ENCODE assay signal across 1 fruit fly cellular context in the genomic region with DNA sequence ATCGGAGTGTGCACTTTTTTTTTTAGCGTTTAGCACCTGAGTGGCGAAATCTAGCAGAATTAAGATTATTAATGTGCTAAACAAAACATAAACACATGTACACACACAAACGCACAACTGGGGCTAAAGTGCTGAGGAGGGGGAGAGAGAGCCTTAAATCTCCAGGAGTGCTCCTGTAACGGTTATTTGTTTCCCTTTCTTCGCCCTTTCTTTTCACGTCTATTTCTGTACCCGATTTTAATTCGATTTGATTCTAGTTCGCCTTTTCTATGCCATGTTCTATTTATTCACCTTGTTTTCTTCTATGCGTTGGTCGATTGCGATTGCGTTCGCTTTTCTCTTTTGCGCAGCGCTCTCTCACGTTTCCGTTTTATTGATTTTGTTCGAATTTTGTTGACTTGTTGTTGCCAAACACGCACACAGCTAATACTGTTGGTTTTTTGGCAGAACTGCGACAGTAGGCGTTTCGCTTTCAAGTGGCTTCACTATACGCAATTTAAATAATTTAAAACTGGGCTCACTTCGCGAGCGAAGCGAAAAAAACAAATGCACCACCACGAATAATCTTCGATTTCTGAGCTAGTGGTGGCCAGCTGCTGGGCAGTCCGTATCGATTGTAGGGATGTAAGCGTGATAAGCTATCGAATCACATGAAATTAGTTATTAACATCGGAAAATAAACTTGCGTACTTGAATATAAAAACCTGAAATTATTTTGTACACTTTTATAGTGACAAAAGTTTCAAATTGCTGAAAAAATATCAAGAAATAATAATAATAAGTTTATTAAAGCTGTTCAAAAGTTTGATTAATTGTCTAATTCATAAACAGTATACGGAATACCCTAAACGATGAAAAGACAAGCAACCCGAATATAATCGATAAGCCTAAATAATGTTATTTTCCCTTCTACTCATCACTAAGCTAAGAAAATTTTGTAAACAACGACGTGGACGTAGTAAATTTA.
A peak's percentile ranks its signal among the peaks of the same experiment; 100 is the strongest.
TF ChIP-seq lines count a peak whose summit lies in the region.

Gene Krn (minus strand): TSS at position 580 of the 967 bp plus-strand sequence.
Gene Ndfip (minus strand): TSS at position 580 of the 967 bp plus-strand sequence.
Gene CG7484 (plus strand): TSS at position 917 of the 967 bp plus-strand sequence.

TF ChIP-seq in whole organism, embryonic, 481 proteins besides CTCF, POLR2A, EP300 and RAD21 (continued from another document and continues in another):
- TF ChIP-seq CG9932 (GFP tag; IDR thresholded peaks at IDR 0.05; lab: Robert Waterston, UW) (peak; percentile 96), CG11085 (GFP tag; IDR thresholded peaks at IDR 0.05; lab: Robert Waterston, UW) (peak; percentile 83), CG16815 (GFP tag; optimal IDR thresholded peaks at IDR 0.05; lab: Kevin White, UChicago) (peak; percentile 84), MTF-1 (GFP tag; optimal IDR thresholded peaks at IDR 0.05; lab: Kevin White, UChicago; ENCODE audit: borderline replicate concordance) (peak; percentile 25), Rfx (GFP tag; IDR thresholded peaks at IDR 0.05; lab: Robert Waterston, UW) (peak; percentile 93), CG14014 (GFP tag; IDR thresholded peaks at IDR 0.05; lab: Robert Waterston, UW) (peak; percentile 82), CG11504 (tag; optimal IDR thresholded peaks at IDR 0.05; lab: Kevin White, UChicago) (peak; percentile 90), CG31388 (GFP tag; optimal IDR thresholded peaks at IDR 0.05; lab: Kevin White, UChicago) (peak; percentile 20), CG30403 (GFP tag; optimal IDR thresholded peaks at IDR 0.05; lab: Kevin White, UChicago) (peak; percentile 95), CG6683 (GFP tag; optimal IDR thresholded peaks at IDR 0.05; lab: Kevin White, UChicago) (peak; percentile 56), CG13287 (GFP tag; IDR thresholded peaks at IDR 0.05; lab: Robert Waterston, UW; ENCODE audit: partially characterized antibody) (peak; percentile 97), Hr78 (GFP tag; optimal IDR thresholded peaks at IDR 0.05; lab: Kevin White, UChicago) (peak in 1 of 2 experiments; percentile 29), Abd-B (GFP tag; optimal IDR thresholded peaks at IDR 0.05; lab: Kevin White, UChicago) (peak; percentile 93), CG30431 (GFP tag; optimal IDR thresholded peaks at IDR 0.05; lab: Kevin White, UChicago) (peak; percentile 69), Spps (tag; optimal IDR thresholded peaks at IDR 0.05; lab: Kevin White, UChicago) (peak; percentile 61), Tbp (GFP tag; optimal IDR thresholded peaks at IDR 0.05; lab: Kevin White, UChicago) (no peak), CG8290 (GFP tag; optimal IDR thresholded peaks at IDR 0.05; lab: Kevin White, UChicago) (peak; percentile 81), CG8290 (tag; optimal IDR thresholded peaks at IDR 0.05; lab: Kevin White, UChicago) (peak; percentile 30 to 77), CG13296 (GFP tag; optimal IDR thresholded peaks at IDR 0.05; lab: Kevin White, UChicago) (peak; percentile 80), CG8281 (tag; optimal IDR thresholded peaks at IDR 0.05; lab: Kevin White, UChicago) (peak; percentile 58), Hey (tag; optimal IDR thresholded peaks at IDR 0.05; lab: Kevin White, UChicago) (peak; percentile 34), CG17385 (GFP tag; optimal IDR thresholded peaks at IDR 0.05; lab: Kevin White, UChicago) (peak; percentile 60), CG15514 (GFP tag; optimal IDR thresholded peaks at IDR 0.05; lab: Kevin White, UChicago) (peak; percentile 71), CG17186 (GFP tag; optimal IDR thresholded peaks at IDR 0.05; lab: Kevin White, UChicago) (peak; percentile 68), Scr (GFP tag; IDR thresholded peaks at IDR 0.05; lab: Robert Waterston, UW; ENCODE audit: partially characterized antibody) (peak; percentile 98), Drgx (GFP tag; IDR thresholded peaks at IDR 0.05; lab: Robert Waterston, UW) (peak; percentile 40; the same call in 1 of the 2 replicates), CG2120 (GFP tag; optimal IDR thresholded peaks at IDR 0.05; lab: Kevin White, UChicago) (peak; percentile 92), zen (tag; optimal IDR thresholded peaks at IDR 0.05; lab: Kevin White, UChicago) (peak; percentile 91), mirr (GFP tag; optimal IDR thresholded peaks at IDR 0.05; lab: Kevin White, UChicago) (peak; percentile 71), CG4424 (GFP tag; optimal IDR thresholded peaks at IDR 0.05; lab: Kevin White, UChicago) (peak; percentile 88), nmo (GFP tag; optimal IDR thresholded peaks at IDR 0.05; lab: Kevin White, UChicago) (peak; percentile 95), B-H2 (GFP tag; optimal IDR thresholded peaks at IDR 0.05; lab: Kevin White, UChicago) (peak; percentile 90), gce (GFP tag; IDR thresholded peaks at IDR 0.05; lab: Robert Waterston, UW) (no peak), CG13424 (tag; optimal IDR thresholded peaks at IDR 0.05; lab: Kevin White, UChicago) (peak; percentile 95), CG1233 (GFP tag; optimal IDR thresholded peaks at IDR 0.05; lab: Kevin White, UChicago) (peak; percentile 78), CG34224 (GFP tag; IDR thresholded peaks at IDR 0.05; lab: Robert Waterston, UW; ENCODE audit: partially characterized antibody) (peak; percentile 91), pum (GFP tag; optimal IDR thresholded peaks at IDR 0.05; lab: Kevin White, UChicago) (peak; percentile 83), onecut (GFP tag; IDR thresholded peaks at IDR 0.05; lab: Robert Waterston, UW) (peak; percentile 95), wor (GFP tag; IDR thresholded peaks at IDR 0.05; lab: Robert Waterston, UW) (peak; percentile 62), danr (GFP tag; IDR thresholded peaks at IDR 0.05; lab: Robert Waterston, UW) (peak; percentile 69), CG14710 (tag; optimal IDR thresholded peaks at IDR 0.05; lab: Kevin White, UChicago) (peak; percentile 95), CG15269 (tag; optimal IDR thresholded peaks at IDR 0.05; lab: Kevin White, UChicago) (peak; percentile 91), CG14965 (GFP tag; optimal IDR thresholded peaks at IDR 0.05; lab: Kevin White, UChicago; ENCODE audit: borderline replicate concordance) (no peak), Fer2 (tag; optimal IDR thresholded peaks at IDR 0.05; lab: Kevin White, UChicago) (peak; percentile 89), ara (GFP tag; IDR thresholded peaks at IDR 0.05; lab: Robert Waterston, UW) (peak; percentile 73), CG7839 (tag; optimal IDR thresholded peaks at IDR 0.05; lab: Kevin White, UChicago) (peak; percentile 90), ro (GFP tag; IDR thresholded peaks at IDR 0.05; lab: Robert Waterston, UW) (no peak), Dp (GFP tag; optimal IDR thresholded peaks at IDR 0.05; lab: Kevin White, UChicago) (peak; percentile 15), CG5245 (GFP tag; optimal IDR thresholded peaks at IDR 0.05; lab: Kevin White, UChicago) (peak; percentile 75), fd3F (GFP tag; optimal IDR thresholded peaks at IDR 0.05; lab: Kevin White, UChicago) (peak; percentile 86), sug (tag; optimal IDR thresholded peaks at IDR 0.05; lab: Kevin White, UChicago) (peak; percentile 94), run (tag; optimal IDR thresholded peaks at IDR 0.05; lab: Kevin White, UChicago) (peak; percentile 74), CG9215 (GFP tag; IDR thresholded peaks at IDR 0.05; lab: Robert Waterston, UW) (peak; percentile 91), CG12104 (GFP tag; optimal IDR thresholded peaks at IDR 0.05; lab: Kevin White, UChicago) (peak; percentile 90), gfzf (GFP tag; optimal IDR thresholded peaks at IDR 0.05; lab: Kevin White, UChicago) (no peak), Chrac-16 (GFP tag; optimal IDR thresholded peaks at IDR 0.05; lab: Kevin White, UChicago) (peak; percentile 91), Optix (GFP tag; IDR thresholded peaks at IDR 0.05; lab: Robert Waterston, UW) (0 out of 3 replicates have a peak, but pooled peaks have one; percentile 38), rib (GFP tag; IDR thresholded peaks at IDR 0.05; lab: Robert Waterston, UW) (peak; percentile 28), CG11247 (GFP tag; IDR thresholded peaks at IDR 0.05; lab: Robert Waterston, UW) (peak; percentile 87), ac (GFP tag; optimal IDR thresholded peaks at IDR 0.05; lab: Kevin White, UChicago) (peak; percentile 1), Eip74EF (GFP tag; optimal IDR thresholded peaks at IDR 0.05; lab: Kevin White, UChicago) (peak in 1 of 2 experiments; percentile 51), inv (GFP tag; IDR thresholded peaks at IDR 0.05; lab: Robert Waterston, UW; ENCODE audit: partially characterized antibody) (peak; percentile 97), wdn (GFP tag; IDR thresholded peaks at IDR 0.05; lab: Robert Waterston, UW) (peak; percentile 73), Hsf (GFP tag; optimal IDR thresholded peaks at IDR 0.05; lab: Kevin White, UChicago) (peak; percentile 90), CG7372 (GFP tag; IDR thresholded peaks at IDR 0.05; lab: Robert Waterston, UW) (peak; percentile 87), lov (optimal IDR thresholded peaks at IDR 0.05; lab: Kevin White, UChicago) (no peak), lov (GFP tag; IDR thresholded peaks at IDR 0.05; lab: Robert Waterston, UW) (no peak), fd96Cb (tag; optimal IDR thresholded peaks at IDR 0.05; lab: Kevin White, UChicago) (peak; percentile 86), CG1832 (GFP tag; optimal IDR thresholded peaks at IDR 0.05; lab: Kevin White, UChicago) (no peak), YL-1 (GFP tag; optimal IDR thresholded peaks at IDR 0.05; lab: Kevin White, UChicago) (peak; percentile 55), CG12236 (GFP tag; optimal IDR thresholded peaks at IDR 0.05; lab: Kevin White, UChicago) (peak; percentile 46), CG12659 (GFP tag; optimal IDR thresholded peaks at IDR 0.05; lab: Kevin White, UChicago) (peak; percentile 96), gsb-n (tag; optimal IDR thresholded peaks at IDR 0.05; lab: Kevin White, UChicago) (peak; percentile 86), unpg (GFP tag; optimal IDR thresholded peaks at IDR 0.05; lab: Kevin White, UChicago) (peak; percentile 86), Kr (GFP tag; optimal IDR thresholded peaks at IDR 0.05; lab: Kevin White, UChicago) (no peak), Hr51 (GFP tag; optimal IDR thresholded peaks at IDR 0.05; lab: Kevin White, UChicago) (peak; percentile 87 to 91), CG14667 (GFP tag; IDR thresholded peaks at IDR 0.05; lab: Robert Waterston, UW) (peak; percentile 76), row (GFP tag; IDR thresholded peaks at IDR 0.05; lab: Robert Waterston, UW) (peak; percentile 98), CG17829 (tag; optimal IDR thresholded peaks at IDR 0.05; lab: Kevin White, UChicago) (peak; percentile 92), GATAe (GFP tag; conservative IDR thresholded peaks at IDR 0.05; lab: Robert Waterston, UW) (no peak; the same call in 1 of the 2 replicates), tup (GFP tag; optimal IDR thresholded peaks at IDR 0.05; lab: Kevin White, UChicago) (peak; percentile 65), pros (GFP tag; optimal IDR thresholded peaks at IDR 0.05; lab: Kevin White, UChicago) (no peak), CG32772 (GFP tag; IDR thresholded peaks at IDR 0.05; lab: Robert Waterston, UW) (peak; percentile 85), bab2 (GFP tag; optimal IDR thresholded peaks at IDR 0.05; lab: Kevin White, UChicago) (peak; percentile 76), CG3065 (GFP tag; optimal IDR thresholded peaks at IDR 0.05; lab: Kevin White, UChicago) (peak; percentile 72), HmgZ (tag; optimal IDR thresholded peaks at IDR 0.05; lab: Kevin White, UChicago) (peak; percentile 89), ken (GFP tag; IDR thresholded peaks at IDR 0.05; lab: Robert Waterston, UW) (peak; percentile 79), kah (GFP tag; optimal IDR thresholded peaks at IDR 0.05; lab: Kevin White, UChicago) (peak; percentile 50), CG16863 (GFP tag; optimal IDR thresholded peaks at IDR 0.05; lab: Kevin White, UChicago) (peak; percentile 54), D (optimal IDR thresholded peaks at IDR 0.05; lab: Kevin White, UChicago) (no peak), D (GFP tag; optimal IDR thresholded peaks at IDR 0.05; lab: Kevin White, UChicago) (peak; percentile 65), sc (optimal IDR thresholded peaks at IDR 0.05; lab: Kevin White, UChicago) (no peak), sc (GFP tag; optimal IDR thresholded peaks at IDR 0.05; lab: Kevin White, UChicago) (peak; percentile 55), Dip3 (GFP tag; optimal IDR thresholded peaks at IDR 0.05; lab: Kevin White, UChicago) (peak; percentile 80), CG18262 (tag; optimal IDR thresholded peaks at IDR 0.05; lab: Kevin White, UChicago) (peak; percentile 89), stwl (tag; optimal IDR thresholded peaks at IDR 0.05; lab: Kevin White, UChicago) (peak; percentile 67), maf-S (GFP tag; optimal IDR thresholded peaks at IDR 0.05; lab: Kevin White, UChicago) (peak; percentile 62), CG4282 (GFP tag; optimal IDR thresholded peaks at IDR 0.05; lab: Kevin White, UChicago) (no peak), cg (GFP tag; optimal IDR thresholded peaks at IDR 0.05; lab: Kevin White, UChicago) (peak; percentile 63), CG7357 (GFP tag; IDR thresholded peaks at IDR 0.05; lab: Robert Waterston, UW) (peak; percentile 67; the same call in 2 of the 3 replicates), Dip2 (GFP tag; IDR thresholded peaks at IDR 0.05; lab: Robert Waterston, UW) (no peak), CG6689 (GFP tag; IDR thresholded peaks at IDR 0.05; lab: Robert Waterston, UW) (peak; percentile 86), CG10431 (GFP tag; optimal IDR thresholded peaks at IDR 0.05; lab: Kevin White, UChicago) (peak; percentile 10), hth (optimal IDR thresholded peaks at IDR 0.05; lab: Kevin White, UChicago) (no peak), Ets97D (GFP tag; optimal IDR thresholded peaks at IDR 0.05; lab: Kevin White, UChicago) (peak; percentile 74), pzg (GFP tag; optimal IDR thresholded peaks at IDR 0.05; lab: Kevin White, UChicago) (peak; percentile 76), CG13624 (GFP tag; optimal IDR thresholded peaks at IDR 0.05; lab: Kevin White, UChicago) (peak; percentile 74), trh (GFP tag; optimal IDR thresholded peaks at IDR 0.05; lab: Kevin White, UChicago) (peak; percentile 67), CG10209 (GFP tag; optimal IDR thresholded peaks at IDR 0.05; lab: Kevin White, UChicago) (peak; percentile 87), Doc2 (GFP tag; IDR thresholded peaks at IDR 0.05; lab: Robert Waterston, UW) (no peak), stc (GFP tag; IDR thresholded peaks at IDR 0.05; lab: Robert Waterston, UW) (peak; percentile 71; the same call in 1 of the 2 replicates), nerfin-1 (tag; optimal IDR thresholded peaks at IDR 0.05; lab: Kevin White, UChicago) (peak; percentile 86), CG9876 (GFP tag; optimal IDR thresholded peaks at IDR 0.05; lab: Kevin White, UChicago) (peak; percentile 75), HLHmδ (GFP tag; optimal IDR thresholded peaks at IDR 0.05; lab: Kevin White, UChicago) (no peak), CG8765 (GFP tag; IDR thresholded peaks at IDR 0.05; lab: Robert Waterston, UW) (peak; percentile 69), Dek (tag; optimal IDR thresholded peaks at IDR 0.05; lab: Kevin White, UChicago) (peak; percentile 87), CG9609 (GFP tag; optimal IDR thresholded peaks at IDR 0.05; lab: Kevin White, UChicago) (peak; percentile 80)
